Fruit fly (Drosophila melanogaster) Kc167 (cell line): Measurements from ENCODE around the gene dind.

Source experiments
- Myc ChIP-seq: fragments of >200 bp; optimal IDR thresholded peaks from 2 replicates; lab custom pipeline; 2017; ENCODE audit warnings: missing external identifiers
- Sin3A ChIP-seq: fragments of >200 bp; optimal IDR thresholded peaks from 2 replicates; lab custom pipeline; 2018; ENCODE audit warnings: missing external identifiers
- insv ChIP-seq: fragments of >200 bp; optimal IDR thresholded peaks from 3 replicates; lab custom pipeline; 2018; ENCODE audit warnings: missing external identifiers
- psq ChIP-seq: fragments of >200 bp; optimal IDR thresholded peaks from 2 replicates; lab custom pipeline; 2017; ENCODE audit warnings: missing external identifiers

DNA sequence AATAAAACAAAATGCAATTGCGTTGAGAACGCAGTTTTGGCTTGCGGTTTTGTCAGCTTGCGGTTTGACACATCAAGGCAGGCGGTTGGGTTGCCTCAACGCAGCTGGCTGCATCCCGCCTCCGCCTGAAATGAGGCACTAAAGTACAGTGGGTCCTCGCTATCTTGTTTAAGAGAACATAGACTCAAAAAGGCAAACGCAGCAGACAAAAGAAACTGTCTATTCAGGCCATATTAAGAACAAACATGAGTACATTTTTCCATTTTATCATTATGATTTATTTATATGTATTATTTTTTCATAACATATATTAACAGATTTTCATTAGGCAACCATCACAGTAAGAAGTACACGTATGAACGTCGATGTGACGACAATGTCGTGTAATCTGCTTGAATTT is 37.7 kb downstream of the dind start:
- no peak for TF ChIP-seq Sin3A (lab: Kevin White, UChicago)
- no peak for TF ChIP-seq insv (lab: Kevin White, UChicago)
- TF ChIP-seq Myc: no peak
- no peak for TF ChIP-seq psq (lab: Kevin White, UChicago)
